Fruit fly (Drosophila melanogaster): ENCODE results near the gene Diap1.

DNA sequence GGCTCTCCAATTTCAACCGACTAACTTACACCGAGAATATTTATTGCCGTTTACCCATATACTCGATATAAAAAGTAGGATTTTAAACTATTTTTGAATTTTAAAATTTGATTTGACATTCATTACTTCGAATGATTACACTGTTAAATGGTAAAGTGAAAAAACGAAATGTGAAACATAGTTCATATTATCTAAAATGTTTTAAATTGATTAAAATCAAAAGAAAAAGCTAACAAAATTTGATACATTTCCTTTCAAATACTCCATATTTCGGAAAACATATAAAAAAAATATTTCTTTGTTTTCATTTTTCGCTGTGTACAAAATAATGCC, 32.6 kb downstream of the Diap1 start:
- TF ChIP-seq CG3032 (tag; optimal IDR thresholded peaks at IDR 0.05) (no peak), Sox14 (GFP tag; optimal IDR thresholded peaks at IDR 0.05) (no peak), ss (GFP tag; optimal IDR thresholded peaks at IDR 0.05) (no peak), Smox (GFP tag; optimal IDR thresholded peaks at IDR 0.05) (no peak), Hr38 (GFP tag; optimal IDR thresholded peaks at IDR 0.05) (no peak), Blimp-1 (GFP tag; optimal IDR thresholded peaks at IDR 0.05) (no peak), CG15336 (GFP tag; IDR thresholded peaks at IDR 0.05) (0 out of 2 replicates have a peak, but pooled peaks have one; percentile 14), eg (GFP tag; IDR thresholded peaks at IDR 0.05) (no peak), Met (GFP tag; optimal IDR thresholded peaks at IDR 0.05) (peak; percentile 6), pdm3 (GFP tag; optimal IDR thresholded peaks at IDR 0.05) (no peak), achi (GFP tag; optimal IDR thresholded peaks at IDR 0.05) (no peak), net (GFP tag; optimal IDR thresholded peaks at IDR 0.05) (no peak), CG10669 (GFP tag; optimal IDR thresholded peaks at IDR 0.05) (no peak)
